Comparison of ENCODE assay signal across 1 fruit fly cellular context in genomic region chr3L:10206226-10206968, dm6.
TF ChIP-seq lines count a peak whose summit lies in the region.

No protein-coding gene starts in this region.

TF ChIP-seq in whole organism, embryonic, 481 proteins besides CTCF, POLR2A, EP300 and RAD21 (continued from another document):
- TF ChIP-seq ro (GFP tag; IDR thresholded peaks at IDR 0.05; lab: Robert Waterston, UW) (no peak), chinmo (GFP tag; IDR thresholded peaks at IDR 0.05; lab: Robert Waterston, UW; ENCODE audit: partially characterized antibody) (no peak), CG18262 (tag; optimal IDR thresholded peaks at IDR 0.05; lab: Kevin White, UChicago) (peak; percentile 82), Hr3 (GFP tag; optimal IDR thresholded peaks at IDR 0.05; lab: Kevin White, UChicago) (peak; percentile 6), sens-2 (GFP tag; IDR thresholded peaks at IDR 0.05; lab: Robert Waterston, UW) (0 out of 2 replicates have a peak, but pooled peaks have one; percentile 21), Hr78 (GFP tag; optimal IDR thresholded peaks at IDR 0.05; lab: Kevin White, UChicago) (peak in 1 of 2 experiments; percentile 4), Dp (GFP tag; optimal IDR thresholded peaks at IDR 0.05; lab: Kevin White, UChicago) (no peak), phol (tag; optimal IDR thresholded peaks at IDR 0.05; lab: Kevin White, UChicago) (peak; percentile 85), CG43689 (GFP tag; IDR thresholded peaks at IDR 0.05; lab: Robert Waterston, UW) (no peak), CG12219 (GFP tag; optimal IDR thresholded peaks at IDR 0.05; lab: Kevin White, UChicago) (no peak), dysf (GFP tag; IDR thresholded peaks at IDR 0.05; lab: Robert Waterston, UW) (no peak; the same call in 2 of the 3 replicates), dan (GFP tag; IDR thresholded peaks at IDR 0.05; lab: Robert Waterston, UW) (no peak), ase (GFP tag; IDR thresholded peaks at IDR 0.05; lab: Robert Waterston, UW) (no peak), wek (GFP tag; optimal IDR thresholded peaks at IDR 0.05; lab: Kevin White, UChicago) (no peak), Nf-YA (GFP tag; IDR thresholded peaks at IDR 0.05; lab: Robert Waterston, UW) (no peak; the same call in 1 of the 2 replicates), CG17359 (tag; optimal IDR thresholded peaks at IDR 0.05; lab: Kevin White, UChicago) (peak; percentile 83), CG17802 (tag; optimal IDR thresholded peaks at IDR 0.05; lab: Kevin White, UChicago) (no peak), cg (GFP tag; optimal IDR thresholded peaks at IDR 0.05; lab: Kevin White, UChicago) (peak; percentile 24), HLH4C (GFP tag; IDR thresholded peaks at IDR 0.05; lab: Robert Waterston, UW; ENCODE audit: partially characterized antibody) (no peak), chif (GFP tag; optimal IDR thresholded peaks at IDR 0.05; lab: Kevin White, UChicago) (peak in 1 of 2 experiments; percentile 14), CG4424 (GFP tag; optimal IDR thresholded peaks at IDR 0.05; lab: Kevin White, UChicago) (peak; percentile 68), Six4 (GFP tag; optimal IDR thresholded peaks at IDR 0.05; lab: Kevin White, UChicago) (peak; percentile 45), zfh2 (GFP tag; optimal IDR thresholded peaks at IDR 0.05; lab: Kevin White, UChicago) (no peak), CG1647 (GFP tag; optimal IDR thresholded peaks at IDR 0.05; lab: Kevin White, UChicago) (no peak), Usf (GFP tag; optimal IDR thresholded peaks at IDR 0.05; lab: Kevin White, UChicago) (no peak), vfl (GFP tag; optimal IDR thresholded peaks at IDR 0.05; lab: Kevin White, UChicago) (no peak), Nf-YB (GFP tag; optimal IDR thresholded peaks at IDR 0.05; lab: Kevin White, UChicago) (no peak), CG12299 (tag; optimal IDR thresholded peaks at IDR 0.05; lab: Kevin White, UChicago) (peak; percentile 6), CG10267 (tag; optimal IDR thresholded peaks at IDR 0.05; lab: Kevin White, UChicago) (peak; percentile 62), dmrt11E (tag; optimal IDR thresholded peaks at IDR 0.05; lab: Kevin White, UChicago) (no peak), CHES-1-like (GFP tag; optimal IDR thresholded peaks at IDR 0.05; lab: Kevin White, UChicago) (no peak), CG2678 (tag; optimal IDR thresholded peaks at IDR 0.05; lab: Kevin White, UChicago) (peak; percentile 79), org-1 (GFP tag; optimal IDR thresholded peaks at IDR 0.05; lab: Kevin White, UChicago) (peak; percentile 33), Fer1 (GFP tag; optimal IDR thresholded peaks at IDR 0.05; lab: Kevin White, UChicago) (peak; percentile 24), CG32772 (GFP tag; IDR thresholded peaks at IDR 0.05; lab: Robert Waterston, UW) (peak; percentile 34; the same call in 1 of the 2 replicates), HLH54F (GFP tag; optimal IDR thresholded peaks at IDR 0.05; lab: Kevin White, UChicago) (no peak), CG11695 (GFP tag; IDR thresholded peaks at IDR 0.05; lab: Robert Waterston, UW) (peak; percentile 43; the same call in 1 of the 3 replicates), jing (GFP tag; optimal IDR thresholded peaks at IDR 0.05; lab: Kevin White, UChicago) (no peak), CG12071 (GFP tag; optimal IDR thresholded peaks at IDR 0.05; lab: Kevin White, UChicago) (no peak), Tbp (GFP tag; optimal IDR thresholded peaks at IDR 0.05; lab: Kevin White, UChicago) (no peak), CG13287 (GFP tag; IDR thresholded peaks at IDR 0.05; lab: Robert Waterston, UW; ENCODE audit: partially characterized antibody) (no peak), lab (GFP tag; optimal IDR thresholded peaks at IDR 0.05; lab: Kevin White, UChicago) (peak; percentile 70), oc (tag; optimal IDR thresholded peaks at IDR 0.05; lab: Kevin White, UChicago) (peak; percentile 30), Hr39 (optimal IDR thresholded peaks at IDR 0.05; lab: Kevin White, UChicago) (no peak), CG8765 (GFP tag; IDR thresholded peaks at IDR 0.05; lab: Robert Waterston, UW) (no peak), CG15514 (GFP tag; optimal IDR thresholded peaks at IDR 0.05; lab: Kevin White, UChicago) (peak; percentile 19), ap (GFP tag; IDR thresholded peaks at IDR 0.05; lab: Robert Waterston, UW) (0 out of 2 replicates have a peak, but pooled peaks have one; percentile 35), Ssrp (tag; optimal IDR thresholded peaks at IDR 0.05; lab: Kevin White, UChicago) (peak; percentile 59), nmo (GFP tag; optimal IDR thresholded peaks at IDR 0.05; lab: Kevin White, UChicago) (peak; percentile 82), CG6813 (GFP tag; optimal IDR thresholded peaks at IDR 0.05; lab: Kevin White, UChicago) (peak; percentile 2), sug (tag; optimal IDR thresholded peaks at IDR 0.05; lab: Kevin White, UChicago) (no peak), CG13624 (GFP tag; optimal IDR thresholded peaks at IDR 0.05; lab: Kevin White, UChicago) (no peak), hkb (optimal IDR thresholded peaks at IDR 0.05; lab: Kevin White, UChicago) (no peak), hkb (GFP tag; IDR thresholded peaks at IDR 0.05; lab: Robert Waterston, UW) (peak; percentile 40; the same call in 1 of the 2 replicates), tll (GFP tag; optimal IDR thresholded peaks at IDR 0.05; lab: Kevin White, UChicago) (no peak), grn (GFP tag; optimal IDR thresholded peaks at IDR 0.05; lab: Kevin White, UChicago) (no peak), CG32767 (GFP tag; IDR thresholded peaks at IDR 0.05; lab: Robert Waterston, UW) (0 out of 2 replicates have a peak, but pooled peaks have one; percentile 26), CG7987 (GFP tag; optimal IDR thresholded peaks at IDR 0.05; lab: Kevin White, UChicago) (no peak), Doc3 (GFP tag; IDR thresholded peaks at IDR 0.05; lab: Robert Waterston, UW; ENCODE audit: partially characterized antibody) (no peak), gsb-n (tag; optimal IDR thresholded peaks at IDR 0.05; lab: Kevin White, UChicago) (peak; percentile 64), cato (GFP tag; optimal IDR thresholded peaks at IDR 0.05; lab: Kevin White, UChicago; ENCODE audit: borderline replicate concordance) (no peak), CG4854 (GFP tag; optimal IDR thresholded peaks at IDR 0.05; lab: Kevin White, UChicago) (no peak), Vsx1 (GFP tag; optimal IDR thresholded peaks at IDR 0.05; lab: Kevin White, UChicago) (no peak), CG11456 (GFP tag; IDR thresholded peaks at IDR 0.05; lab: Robert Waterston, UW) (no peak), CG12659 (GFP tag; optimal IDR thresholded peaks at IDR 0.05; lab: Kevin White, UChicago) (peak; percentile 26), tio (GFP tag; optimal IDR thresholded peaks at IDR 0.05; lab: Kevin White, UChicago) (peak; percentile 27), CG8281 (tag; optimal IDR thresholded peaks at IDR 0.05; lab: Kevin White, UChicago) (no peak), ranshi (GFP tag; IDR thresholded peaks at IDR 0.05; lab: Robert Waterston, UW) (peak; percentile 41), nom (GFP tag; optimal IDR thresholded peaks at IDR 0.05; lab: Kevin White, UChicago) (no peak), bcd (GFP tag; optimal IDR thresholded peaks at IDR 0.05; lab: Kevin White, UChicago) (peak; percentile 46), Poxn (GFP tag; IDR thresholded peaks at IDR 0.05; lab: Robert Waterston, UW) (no peak), HLH3B (GFP tag; IDR thresholded peaks at IDR 0.05; lab: Robert Waterston, UW) (peak; percentile 73), Meics (GFP tag; optimal IDR thresholded peaks at IDR 0.05; lab: Kevin White, UChicago) (peak; percentile 23), HLHmδ (GFP tag; optimal IDR thresholded peaks at IDR 0.05; lab: Kevin White, UChicago) (no peak), zen (tag; optimal IDR thresholded peaks at IDR 0.05; lab: Kevin White, UChicago) (peak; percentile 11), CG6765 (GFP tag; optimal IDR thresholded peaks at IDR 0.05; lab: Kevin White, UChicago) (no peak), Asciz (GFP tag; optimal IDR thresholded peaks at IDR 0.05; lab: Kevin White, UChicago) (peak; percentile 71), CG7839 (tag; optimal IDR thresholded peaks at IDR 0.05; lab: Kevin White, UChicago) (peak; percentile 64), CG13424 (tag; optimal IDR thresholded peaks at IDR 0.05; lab: Kevin White, UChicago) (peak; percentile 57), tap (tag; optimal IDR thresholded peaks at IDR 0.05; lab: Kevin White, UChicago) (peak; percentile 64), CG15269 (tag; optimal IDR thresholded peaks at IDR 0.05; lab: Kevin White, UChicago) (peak; percentile 39), stc (GFP tag; IDR thresholded peaks at IDR 0.05; lab: Robert Waterston, UW) (peak; percentile 25; the same call in 1 of the 2 replicates), repo (GFP tag; optimal IDR thresholded peaks at IDR 0.05; lab: Kevin White, UChicago) (no peak), Xbp1 (GFP tag; optimal IDR thresholded peaks at IDR 0.05; lab: Kevin White, UChicago) (peak; percentile 15), CG14050 (GFP tag; IDR thresholded peaks at IDR 0.05; lab: Robert Waterston, UW) (no peak), Chrac-16 (GFP tag; optimal IDR thresholded peaks at IDR 0.05; lab: Kevin White, UChicago) (no peak), sisA (GFP tag; IDR thresholded peaks at IDR 0.05; lab: Robert Waterston, UW) (peak; percentile 75), C15 (GFP tag; IDR thresholded peaks at IDR 0.05; lab: Robert Waterston, UW) (no peak), CG31441 (GFP tag; IDR thresholded peaks at IDR 0.05; lab: Robert Waterston, UW) (peak; percentile 80), CG2889 (GFP tag; IDR thresholded peaks at IDR 0.05; lab: Robert Waterston, UW) (no peak), CG18764 (GFP tag; optimal IDR thresholded peaks at IDR 0.05; lab: Kevin White, UChicago) (peak; percentile 13), bigmax (GFP tag; optimal IDR thresholded peaks at IDR 0.05; lab: Kevin White, UChicago) (no peak), abd-A (tag; optimal IDR thresholded peaks at IDR 0.05; lab: Kevin White, UChicago) (peak; percentile 80), CG6689 (GFP tag; IDR thresholded peaks at IDR 0.05; lab: Robert Waterston, UW) (peak; percentile 48), sim (GFP tag; IDR thresholded peaks at IDR 0.05; lab: Robert Waterston, UW) (no peak), CG14860 (GFP tag; IDR thresholded peaks at IDR 0.05; lab: Robert Waterston, UW; ENCODE audit: partially characterized antibody) (no peak), ac (GFP tag; optimal IDR thresholded peaks at IDR 0.05; lab: Kevin White, UChicago) (no peak), ewg (GFP tag; optimal IDR thresholded peaks at IDR 0.05; lab: Kevin White, UChicago) (peak; percentile 50), Sox100B (GFP tag; optimal IDR thresholded peaks at IDR 0.05; lab: Kevin White, UChicago) (peak; percentile 75), D (optimal IDR thresholded peaks at IDR 0.05; lab: Kevin White, UChicago) (no peak), D (GFP tag; optimal IDR thresholded peaks at IDR 0.05; lab: Kevin White, UChicago) (peak; percentile 49), disco-r (GFP tag; optimal IDR thresholded peaks at IDR 0.05; lab: Kevin White, UChicago) (no peak), ems (GFP tag; optimal IDR thresholded peaks at IDR 0.05; lab: Kevin White, UChicago) (peak; percentile 15), dmrt99B (tag; optimal IDR thresholded peaks at IDR 0.05; lab: Kevin White, UChicago) (peak; percentile 79), peb (GFP tag; IDR thresholded peaks at IDR 0.05; lab: Robert Waterston, UW) (no peak), CG6654 (GFP tag; optimal IDR thresholded peaks at IDR 0.05; lab: Kevin White, UChicago) (peak; percentile 26), CG31224 (GFP tag; IDR thresholded peaks at IDR 0.05; lab: Robert Waterston, UW) (no peak), Ets65A (GFP tag; lab: Kevin White, UChicago) (no peak), ash1 (GFP tag; optimal IDR thresholded peaks at IDR 0.05; lab: Kevin White, UChicago) (no peak), pita (GFP tag; optimal IDR thresholded peaks at IDR 0.05; lab: Kevin White, UChicago) (no peak), CG6254 (GFP tag; optimal IDR thresholded peaks at IDR 0.05; lab: Kevin White, UChicago) (peak; percentile 34), CG2199 (GFP tag; IDR thresholded peaks at IDR 0.05; lab: Robert Waterston, UW) (no peak)
